Worm (Caenorhabditis elegans): ENCODE measurements around the gene M79.2.

The M79.2 gene

ce11 chrX:10637048-10637928, 8.7 kb upstream of the M79.2 start (continued):
- TF ChIP-seq jun-1 (tag; optimal IDR thresholded peaks at IDR 0.05), result peak; percentile 72
- TF ChIP-seq blmp-1 (tag; optimal IDR thresholded peaks at IDR 0.05), result peak; percentile 94
- TF ChIP-seq unc-86 (tag; optimal IDR thresholded peaks at IDR 0.05), result peak; percentile 72
- no peak for TF ChIP-seq ets-5 (GFP tag; IDR thresholded peaks at IDR 0.05)
- peak; percentile 54 for TF ChIP-seq fos-1 (tag; optimal IDR thresholded peaks at IDR 0.05)
- TF ChIP-seq tbx-2 (tag; optimal IDR thresholded peaks at IDR 0.05), result peak; percentile 86
- TF ChIP-seq lsy-2 (tag; optimal IDR thresholded peaks at IDR 0.05), result peak; percentile 54 to 72
- peak; percentile 43 to 57 for TF ChIP-seq lin-35 (GFP tag; optimal IDR thresholded peaks at IDR 0.05)
- no peak for TF ChIP-seq ceh-90 (tag; optimal IDR thresholded peaks at IDR 0.05)
- TF ChIP-seq egl-27 (tag; optimal IDR thresholded peaks at IDR 0.05), result peak; percentile 53 to 62
- TF ChIP-seq lin-39 (tag; optimal IDR thresholded peaks at IDR 0.05), result no peak

ce11 chrX:10635608-10636007, 7.0 kb upstream of the M79.2 start, which contains the start of gene daf-12:
Gene daf-12, plus strand, starts transcription at chrX:10635908.
- TF ChIP-seq ets-5 (GFP tag; IDR thresholded peaks at IDR 0.05) (no peak), aly-2 (tag; optimal IDR thresholded peaks at IDR 0.05) (no peak), nhr-84 (tag; optimal IDR thresholded peaks at IDR 0.05) (no peak), pag-3 (tag; optimal IDR thresholded peaks at IDR 0.05; ENCODE audit: borderline replicate concordance, insufficient read depth) (no peak), mdl-1 (tag; optimal IDR thresholded peaks at IDR 0.05) (no peak), rnt-1 (tag; optimal IDR thresholded peaks at IDR 0.05) (no peak), nhr-76 (tag; optimal IDR thresholded peaks at IDR 0.05) (no peak), ceh-90 (tag; optimal IDR thresholded peaks at IDR 0.05) (no peak), pqm-1 (tag; optimal IDR thresholded peaks at IDR 0.05) (no peak), mef-2 (tag; optimal IDR thresholded peaks at IDR 0.05) (no peak), dsc-1 (tag; optimal IDR thresholded peaks at IDR 0.05) (no peak), nhr-20 (tag; optimal IDR thresholded peaks at IDR 0.05) (no peak), nhr-85 (tag) (no peak), egl-27 (tag; optimal IDR thresholded peaks at IDR 0.05) (no peak), ceh-82 (tag; optimal IDR thresholded peaks at IDR 0.05) (no peak), ces-1 (GFP tag; optimal IDR thresholded peaks at IDR 0.05) (no peak), tbx-2 (tag; optimal IDR thresholded peaks at IDR 0.05) (no peak), efl-1 (optimal IDR thresholded peaks at IDR 0.05) (no peak), efl-1 (GFP tag; optimal IDR thresholded peaks at IDR 0.05 in 1 of 2) (no peak), pax-3 (tag; optimal IDR thresholded peaks at IDR 0.05) (no peak)

- TF ChIP-seq hlh-4 (tag; optimal IDR thresholded peaks at IDR 0.05) (no peak), blmp-1 (tag; optimal IDR thresholded peaks at IDR 0.05) (peak; percentile 45), grh-1 (GFP tag; IDR thresholded peaks at IDR 0.05) (no peak), elt-2 (tag; optimal IDR thresholded peaks at IDR 0.05) (peak; percentile 61), lsy-2 (tag; optimal IDR thresholded peaks at IDR 0.05) (no peak), mep-1 (tag; optimal IDR thresholded peaks at IDR 0.05) (no peak), dsc-1 (tag; optimal IDR thresholded peaks at IDR 0.05) (no peak), efl-1 (optimal IDR thresholded peaks at IDR 0.05) (no peak), efl-1 (GFP tag; optimal IDR thresholded peaks at IDR 0.05 in 1 of 2) (peak in 1 of 2 experiments; percentile 14)
Measured at ce11 chrX:10631873-10632272, 3.3 kb upstream of the M79.2 start.

ce11 chrX:10630952-10631351, 2.3 kb upstream of the M79.2 start:
- peak; percentile 31 for TF ChIP-seq nhr-20 (tag; optimal IDR thresholded peaks at IDR 0.05)
- no peak for TF ChIP-seq nhr-47 (tag; optimal IDR thresholded peaks at IDR 0.05)
